Worm (Caenorhabditis elegans): ENCODE results near the gene clec-47.
A peak's percentile ranks its signal among the peaks of the same experiment; 100 is the strongest.

Gene clec-47

DNA sequence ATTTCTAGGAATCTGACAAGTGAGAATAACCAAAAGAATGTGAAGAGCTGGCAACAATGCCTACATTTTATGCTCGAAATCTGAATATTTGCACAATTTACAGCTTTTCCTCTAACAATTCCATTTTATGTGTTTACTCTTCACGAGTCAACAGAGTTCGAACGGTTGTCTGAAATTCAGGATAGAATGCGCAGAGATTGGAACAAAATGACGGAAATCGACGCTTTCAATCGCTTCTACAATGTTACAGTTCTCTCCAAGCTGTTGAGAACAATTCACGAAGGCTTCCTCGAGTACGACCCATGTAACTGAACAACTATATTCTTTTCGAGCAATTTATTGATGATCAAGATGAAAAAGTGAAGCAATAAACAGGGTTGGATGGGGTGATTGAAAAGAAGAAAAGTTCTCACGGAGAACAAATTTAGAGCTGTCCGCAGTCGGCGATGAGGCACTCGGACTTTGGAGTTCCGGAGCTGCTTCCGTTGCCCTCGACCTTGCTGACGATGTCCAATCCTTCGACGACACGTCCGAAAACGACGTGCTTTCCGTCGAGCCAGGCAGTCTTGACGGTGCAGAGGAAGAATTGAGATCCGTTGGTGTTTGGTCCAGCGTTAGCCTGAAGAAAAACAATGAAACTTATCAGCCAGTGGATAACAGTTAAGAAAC, 10.8 kb downstream of the clec-47 start, which contains the start of gene Y75B12B.3 (continued):
- TF ChIP-seq cey-2 (tag; optimal IDR thresholded peaks at IDR 0.05; ENCODE audit: borderline replicate concordance, insufficient read depth) (no peak), hlh-11 (tag; optimal IDR thresholded peaks at IDR 0.05) (no peak), zfp-2 (tag; optimal IDR thresholded peaks at IDR 0.05) (no peak), ZK546.5 (tag; optimal IDR thresholded peaks at IDR 0.05) (no peak), tra-1 (GFP tag; IDR thresholded peaks at IDR 0.05) (no peak), daf-8 (GFP tag; IDR thresholded peaks at IDR 0.05) (no peak), daf-12 (tag; optimal IDR thresholded peaks at IDR 0.05) (no peak), arid-1 (GFP tag; conservative IDR thresholded peaks at IDR 0.05) (peak; percentile 39; the same call in 1 of the 2 replicates), mdl-1 (tag; optimal IDR thresholded peaks at IDR 0.05) (no peak), ZK337.2 (GFP tag; IDR thresholded peaks at IDR 0.05) (no peak), spr-3 (GFP tag; optimal IDR thresholded peaks at IDR 0.05) (no peak), snpc-1.2 (GFP tag; IDR thresholded peaks at IDR 0.05) (peak; percentile 70; the same call in 1 of the 2 replicates), snpc-4 (tag; optimal IDR thresholded peaks at IDR 0.05) (no peak), lir-3 (tag; optimal IDR thresholded peaks at IDR 0.05) (no peak), ctbp-1 (GFP tag; IDR thresholded peaks at IDR 0.05) (no peak), T20F7.1 (GFP tag; optimal IDR thresholded peaks at IDR 0.05) (no peak), aha-1 (tag) (peak; percentile 75), Y75B8A.6 (GFP tag; IDR thresholded peaks at IDR 0.05) (no peak), ceh-62 (tag; optimal IDR thresholded peaks at IDR 0.05) (no peak), R02D3.7 (tag; optimal IDR thresholded peaks at IDR 0.05) (no peak), daf-19 (GFP tag; conservative IDR thresholded peaks at IDR 0.05) (no peak), F44E2.7 (GFP tag; IDR thresholded peaks at IDR 0.05) (no peak), hlh-30 (tag; optimal IDR thresholded peaks at IDR 0.05; ENCODE audit: insufficient read depth) (no peak), lin-15B (tag; optimal IDR thresholded peaks at IDR 0.05) (no peak), ceh-20 (GFP tag; IDR thresholded peaks at IDR 0.05) (no peak), mep-1 (tag; optimal IDR thresholded peaks at IDR 0.05) (peak; percentile 11), spr-1 (tag; optimal IDR thresholded peaks at IDR 0.05) (no peak), nhr-42 (GFP tag; IDR thresholded peaks at IDR 0.05) (no peak), dve-1 (tag; optimal IDR thresholded peaks at IDR 0.05; ENCODE audit: insufficient read depth) (no peak), T26A8.4 (GFP tag; IDR thresholded peaks at IDR 0.05) (no peak), nhr-11 (tag; optimal IDR thresholded peaks at IDR 0.05) (no peak), F37D6.2 (tag; optimal IDR thresholded peaks at IDR 0.05) (no peak), fkh-10 (GFP tag; optimal IDR thresholded peaks at IDR 0.05) (no peak), tag-97 (GFP tag; IDR thresholded peaks at IDR 0.05) (no peak), dmd-9 (GFP tag; IDR thresholded peaks at IDR 0.05) (no peak), mxl-2 (GFP tag; conservative IDR thresholded peaks at IDR 0.05) (no peak), madf-9 (GFP tag; conservative IDR thresholded peaks at IDR 0.05) (no peak), lsy-2 (tag; optimal IDR thresholded peaks at IDR 0.05) (peak in 1 of 2 experiments; percentile 1), nhr-25 (tag; optimal IDR thresholded peaks at IDR 0.05; ENCODE audit: borderline replicate concordance, insufficient read depth) (no peak), F26F4.8 (GFP tag; conservative IDR thresholded peaks at IDR 0.05) (no peak), lin-1 (GFP tag; IDR thresholded peaks at IDR 0.05) (no peak), F10B5.3 (tag; optimal IDR thresholded peaks at IDR 0.05) (no peak), set-16 (GFP tag; IDR thresholded peaks at IDR 0.05) (peak; percentile 65), pqm-1 (tag; optimal IDR thresholded peaks at IDR 0.05) (no peak), ztf-11 (tag; optimal IDR thresholded peaks at IDR 0.05) (no peak), hif-1 (tag; optimal IDR thresholded peaks at IDR 0.05) (no peak), ceh-82 (tag; optimal IDR thresholded peaks at IDR 0.05) (no peak), ztf-7 (tag; optimal IDR thresholded peaks at IDR 0.05) (no peak), duxl-1 (tag; optimal IDR thresholded peaks at IDR 0.05; ENCODE audit: poor library complexity) (no peak), Y105C5A.15 (GFP tag; IDR thresholded peaks at IDR 0.05) (peak; percentile 2; the same call in 1 of the 2 replicates)

All from whole organism, L4 larva.